Worm (Caenorhabditis elegans): ENCODE data around the gene col-145.

- TF ChIP-seq ces-1 (GFP tag; optimal IDR thresholded peaks at IDR 0.05) (no peak), zip-4 (GFP tag; optimal IDR thresholded peaks at IDR 0.05) (no peak), ztf-4 (tag; optimal IDR thresholded peaks at IDR 0.05) (no peak), pqm-1 (tag; optimal IDR thresholded peaks at IDR 0.05) (no peak), snpc-4 (tag; optimal IDR thresholded peaks at IDR 0.05) (no peak), lsy-2 (tag; optimal IDR thresholded peaks at IDR 0.05) (no peak), zag-1 (tag; optimal IDR thresholded peaks at IDR 0.05) (no peak), dpl-1 (GFP tag; optimal IDR thresholded peaks at IDR 0.05) (no peak), lin-35 (GFP tag; optimal IDR thresholded peaks at IDR 0.05) (no peak), blmp-1 (tag; optimal IDR thresholded peaks at IDR 0.05) (no peak), elt-2 (tag; optimal IDR thresholded peaks at IDR 0.05) (no peak)
These were observed 21.1 kb upstream of the col-145 start for ce11 chrV:9183718-9184441.
